Worm (Caenorhabditis elegans) whole organism, L3 larva: Measurements from ENCODE around the gene nas-7.

Experiments
- ZK546.5 ChIP-seq: sonication (generic microtip); optimal IDR thresholded peaks from 2 replicates; lab custom pipeline; 2017; ENCODE audit warnings: missing biosample characterization, missing genetic modification characterization
- lin-39 ChIP-seq: fragments of 150-350 bp; optimal IDR thresholded peaks from 2 replicates; lab custom pipeline; 2018; ENCODE audit warnings: missing biosample characterization, missing genetic modification reagents, missing genetic modification characterization
- mdl-1 ChIP-seq: fragments of 150-350 bp; optimal IDR thresholded peaks from 2 replicates; lab custom pipeline; 2014; ENCODE audit warnings: missing biosample characterization, missing genetic modification characterization
- nhr-237 ChIP-seq: fragments of 150-350 bp; optimal IDR thresholded peaks from 2 replicates; lab custom pipeline; 2014; ENCODE audit warnings: missing biosample characterization, missing genetic modification characterization
- pha-4 ChIP-seq: fragments of 150-350 bp; optimal IDR thresholded peaks from 2 replicates; lab custom pipeline; 2014; ENCODE audit warnings: missing biosample characterization, missing genetic modification reagents, missing genetic modification characterization
- snpc-4 ChIP-seq: fragments of 150-350 bp; optimal IDR thresholded peaks from 2 replicates; lab custom pipeline; 2014; ENCODE audit warnings: missing biosample characterization, missing genetic modification characterization
- unc-62 ChIP-seq: fragments of 150-350 bp; sonication (generic microtip); optimal IDR thresholded peaks from 4 replicates; lab custom pipeline; 2014; ENCODE audit warnings: missing biosample characterization, missing genetic modification reagents, missing genetic modification characterization
- ztf-11 ChIP-seq: fragments of 150-350 bp; optimal IDR thresholded peaks from 2 replicates; lab custom pipeline; 2014; ENCODE audit warnings: missing biosample characterization, missing genetic modification characterization

DNA sequence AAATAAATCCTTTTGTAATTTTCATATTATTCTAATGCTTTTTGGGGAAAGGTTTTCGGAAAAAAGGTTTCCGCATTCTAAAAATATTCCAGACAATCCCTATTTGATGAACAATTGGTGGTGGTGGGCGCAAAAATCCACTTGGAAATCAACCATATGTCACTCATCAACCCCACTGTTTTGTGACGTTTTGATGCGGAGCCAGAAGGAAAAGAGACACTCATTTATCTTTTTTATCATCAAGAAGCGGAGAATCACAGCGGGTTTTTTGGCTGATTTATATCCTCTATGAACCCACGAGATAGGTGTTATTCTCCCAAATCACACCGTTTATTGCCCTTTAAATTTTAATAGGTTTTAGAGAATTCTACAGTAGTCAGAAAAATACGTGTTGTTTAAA is 45.3 kb downstream of the nas-7 start:
- TF ChIP-seq unc-62 = no peak
- TF ChIP-seq nhr-237 (tag; lab: Kevin White, UChicago) = no peak
- TF ChIP-seq snpc-4 (tag; lab: Kevin White, UChicago) = no peak
- TF ChIP-seq ZK546.5 (tag; lab: Kevin White, UChicago) = no peak
- TF ChIP-seq pha-4 (tag; lab: Kevin White, UChicago) = no peak
- TF ChIP-seq lin-39 = no peak
- TF ChIP-seq ztf-11 = no peak
- no peak for TF ChIP-seq mdl-1 (tag; lab: Kevin White, UChicago)
